Fruit fly (Drosophila melanogaster): ENCODE data around the gene Npc2b.
A peak's percentile ranks its signal among the peaks of the same experiment; 100 is the strongest.

Gene Npc2b

dm6 chr3R:14103022-14103421 lies 13.7 kb downstream of the Npc2b start, which contains the start of gene PK1-R:
PK1-R (minus strand) TSS chr3R:14103122.
- TF ChIP-seq insv (optimal IDR thresholded peaks at IDR 0.05) (no peak), ttk (optimal IDR thresholded peaks at IDR 0.05) (no peak), psq (optimal IDR thresholded peaks at IDR 0.05) (no peak), Myc (optimal IDR thresholded peaks at IDR 0.05) (no peak), Sin3A (optimal IDR thresholded peaks at IDR 0.05) (no peak), h (optimal IDR thresholded peaks at IDR 0.05) (no peak)

- TF ChIP-seq Sin3A (optimal IDR thresholded peaks at IDR 0.05): no peak
- TF ChIP-seq insv (optimal IDR thresholded peaks at IDR 0.05): no peak
- TF ChIP-seq h (optimal IDR thresholded peaks at IDR 0.05): no peak
- no peak for TF ChIP-seq psq (optimal IDR thresholded peaks at IDR 0.05)
- TF ChIP-seq ttk (optimal IDR thresholded peaks at IDR 0.05): no peak
- no peak for TF ChIP-seq Myc (optimal IDR thresholded peaks at IDR 0.05)
These were observed 18.3 kb downstream of the Npc2b start for dm6 chr3R:14107597-14107996.

dm6 chr3R:14108158-14108921 lies 19.0 kb downstream of the Npc2b start, which contains the start of gene CG12402:
CG12402 (minus strand) TSS chr3R:14108321.
- no peak for TF ChIP-seq ttk (optimal IDR thresholded peaks at IDR 0.05)
- no peak for TF ChIP-seq psq (optimal IDR thresholded peaks at IDR 0.05)
- no peak for TF ChIP-seq h (optimal IDR thresholded peaks at IDR 0.05)
- no peak for TF ChIP-seq Myc (optimal IDR thresholded peaks at IDR 0.05)

- TF ChIP-seq h (optimal IDR thresholded peaks at IDR 0.05): no peak
- no peak for TF ChIP-seq ttk (optimal IDR thresholded peaks at IDR 0.05)
- TF ChIP-seq psq (optimal IDR thresholded peaks at IDR 0.05): no peak
- no peak for TF ChIP-seq Sin3A (optimal IDR thresholded peaks at IDR 0.05)
- TF ChIP-seq insv (optimal IDR thresholded peaks at IDR 0.05): no peak
- no peak for TF ChIP-seq Myc (optimal IDR thresholded peaks at IDR 0.05)
These were observed 19.8 kb downstream of the Npc2b start, which contains the start of gene Or88a for dm6 chr3R:14109145-14109544. Or88a (plus strand) TSS chr3R:14109445.

dm6 chr3R:14112066-14112465 lies 22.7 kb downstream of the Npc2b start, which contains the start of gene CG14357:
CG14357 (minus strand) TSS chr3R:14112166.
- no peak for TF ChIP-seq insv (optimal IDR thresholded peaks at IDR 0.05)
- no peak for TF ChIP-seq psq (optimal IDR thresholded peaks at IDR 0.05)
- no peak for TF ChIP-seq Myc (optimal IDR thresholded peaks at IDR 0.05)
- no peak for TF ChIP-seq h (optimal IDR thresholded peaks at IDR 0.05)
- no peak for TF ChIP-seq Sin3A (optimal IDR thresholded peaks at IDR 0.05)
- no peak for TF ChIP-seq ttk (optimal IDR thresholded peaks at IDR 0.05)

dm6 chr3R:14116088-14116487 lies 26.8 kb downstream of the Npc2b start:
- TF ChIP-seq Myc (optimal IDR thresholded peaks at IDR 0.05): no peak
- TF ChIP-seq ttk (optimal IDR thresholded peaks at IDR 0.05): no peak
- no peak for TF ChIP-seq psq (optimal IDR thresholded peaks at IDR 0.05)
- TF ChIP-seq Sin3A (optimal IDR thresholded peaks at IDR 0.05): no peak

- TF ChIP-seq ttk (optimal IDR thresholded peaks at IDR 0.05): no peak
- TF ChIP-seq Sin3A (optimal IDR thresholded peaks at IDR 0.05): no peak
- TF ChIP-seq psq (optimal IDR thresholded peaks at IDR 0.05): no peak
- no peak for TF ChIP-seq h (optimal IDR thresholded peaks at IDR 0.05)
- TF ChIP-seq insv (optimal IDR thresholded peaks at IDR 0.05): no peak
- no peak for TF ChIP-seq Myc (optimal IDR thresholded peaks at IDR 0.05)
These were observed 29.0 kb downstream of the Npc2b start, which contains the start of gene Kif19A for dm6 chr3R:14118350-14118749. Kif19A (minus strand) TSS chr3R:14118450.

dm6 chr3R:14122347-14122812 lies 33.1 kb downstream of the Npc2b start, which contains the start of the genes Abi and twf:
Abi (minus strand) TSS chr3R:14122420.
twf (plus strand) TSS chr3R:14122654.
- TF ChIP-seq insv (optimal IDR thresholded peaks at IDR 0.05) (no peak), ttk (optimal IDR thresholded peaks at IDR 0.05) (no peak), Myc (optimal IDR thresholded peaks at IDR 0.05) (no peak), psq (optimal IDR thresholded peaks at IDR 0.05) (no peak), h (optimal IDR thresholded peaks at IDR 0.05) (no peak), Sin3A (optimal IDR thresholded peaks at IDR 0.05) (no peak)

- TF ChIP-seq Sin3A (optimal IDR thresholded peaks at IDR 0.05) (no peak), insv (optimal IDR thresholded peaks at IDR 0.05) (no peak), psq (optimal IDR thresholded peaks at IDR 0.05) (no peak), h (optimal IDR thresholded peaks at IDR 0.05) (peak; percentile 25)
These were observed 36.3 kb downstream of the Npc2b start, which contains the start of the genes 140up and Polr2B for dm6 chr3R:14125479-14126121. 140up (minus strand) TSS chr3R:14125548. Polr2B (plus strand) TSS chr3R:14125791.

- TF ChIP-seq h (optimal IDR thresholded peaks at IDR 0.05) (no peak), Myc (optimal IDR thresholded peaks at IDR 0.05) (no peak), Sin3A (optimal IDR thresholded peaks at IDR 0.05) (no peak), psq (optimal IDR thresholded peaks at IDR 0.05) (no peak), ttk (optimal IDR thresholded peaks at IDR 0.05) (no peak), insv (optimal IDR thresholded peaks at IDR 0.05) (no peak)
These were observed 42.7 kb downstream of the Npc2b start, which contains the start of gene CG14356 for dm6 chr3R:14131972-14132371. CG14356 (minus strand) TSS chr3R:14132072.

dm6 chr3R:14140912-14141311 lies 51.6 kb downstream of the Npc2b start:
- TF ChIP-seq Sin3A (optimal IDR thresholded peaks at IDR 0.05) (no peak), h (optimal IDR thresholded peaks at IDR 0.05) (no peak), psq (optimal IDR thresholded peaks at IDR 0.05) (no peak), ttk (optimal IDR thresholded peaks at IDR 0.05) (no peak), Myc (optimal IDR thresholded peaks at IDR 0.05) (no peak), insv (optimal IDR thresholded peaks at IDR 0.05) (no peak)
